Worm (Caenorhabditis elegans) whole organism, L3 larva: ENCODE results near the gene nhr-128.

Experiments
- R02D3.7 ChIP-seq: fragments of 150-350 bp; optimal IDR thresholded peaks from 2 replicates; lab custom pipeline; 2014; ENCODE audit warnings: missing biosample characterization, missing genetic modification characterization
- ZK546.5 ChIP-seq: sonication (generic microtip); optimal IDR thresholded peaks from 2 replicates; lab custom pipeline; 2017; ENCODE audit warnings: missing biosample characterization, missing genetic modification characterization
- aly-2 ChIP-seq: fragments of 150-350 bp; optimal IDR thresholded peaks from 2 replicates; lab custom pipeline; 2014; ENCODE audit warnings: missing biosample characterization, missing genetic modification characterization
- ama-1 ChIP-seq: fragments of 150-350 bp; optimal IDR thresholded peaks from 2 replicates; lab custom pipeline; 2018
- ceh-82 ChIP-seq: fragments of 150-350 bp; optimal IDR thresholded peaks from 2 replicates; lab custom pipeline; 2014; ENCODE audit warnings: missing biosample characterization, missing genetic modification characterization
- egl-27 ChIP-seq: sonication (generic microtip); optimal IDR thresholded peaks from 4 replicates; lab custom pipeline; 2017; ENCODE audit warnings: missing biosample characterization, missing genetic modification reagents, missing genetic modification characterization
- elt-1 ChIP-seq: fragments of 150-350 bp; optimal IDR thresholded peaks from 2 replicates; lab custom pipeline; 2014; ENCODE audit warnings: missing biosample characterization, missing genetic modification characterization
- elt-2 ChIP-seq: sonication (generic microtip); optimal IDR thresholded peaks from 2 replicates; lab custom pipeline; 2016; ENCODE audit warnings: missing genetic modification reagents, mild to moderate bottlenecking, missing genetic modification characterization, missing compliant biosample characterization
- elt-3 ChIP-seq, 3 experiments: fragments of 150-350 bp in 1 of 3; sonication (generic microtip) in 2 of 3; optimal IDR thresholded peaks; 2 replicates in 2 of 3; 4 replicates in 1 of 3; lab custom pipeline; 2014 to 2017; ENCODE audit warnings: missing biosample characterization in 3 of 3, missing genetic modification characterization in 3 of 3
- eor-1 ChIP-seq, 2 experiments: fragments of 150-350 bp; optimal IDR thresholded peaks; 2 replicates each; lab custom pipeline; 2014 to 2018; ENCODE audit warnings: missing biosample characterization in 2 of 2, missing genetic modification characterization in 2 of 2
- fkh-2 ChIP-seq: fragments of 150-350 bp; optimal IDR thresholded peaks from 2 replicates; lab custom pipeline; 2014; ENCODE audit warnings: missing biosample characterization, missing genetic modification reagents, missing genetic modification characterization
- fos-1 ChIP-seq: fragments of 150-350 bp; optimal IDR thresholded peaks from 2 replicates; lab custom pipeline; 2014; ENCODE audit warnings: missing biosample characterization, missing genetic modification characterization
- jun-1 ChIP-seq: fragments of 150-350 bp; optimal IDR thresholded peaks from 2 replicates; lab custom pipeline; 2014; ENCODE audit warnings: missing biosample characterization, missing genetic modification reagents, missing genetic modification characterization
- lin-15B ChIP-seq: fragments of 150-350 bp; optimal IDR thresholded peaks from 2 replicates; lab custom pipeline; 2014; ENCODE audit warnings: missing biosample characterization, missing genetic modification characterization
- lin-39 ChIP-seq: fragments of 150-350 bp; optimal IDR thresholded peaks from 2 replicates; lab custom pipeline; 2018; ENCODE audit warnings: missing biosample characterization, missing genetic modification reagents, missing genetic modification characterization
- mdl-1 ChIP-seq: fragments of 150-350 bp; optimal IDR thresholded peaks from 2 replicates; lab custom pipeline; 2014; ENCODE audit warnings: missing biosample characterization, missing genetic modification characterization
- mml-1 ChIP-seq: fragments of 150-350 bp; sonication (generic microtip); optimal IDR thresholded peaks from 3 replicates; lab custom pipeline; 2014; ENCODE audit warnings: missing biosample characterization, missing genetic modification characterization
- nfya-1 ChIP-seq: sonication (generic microtip); optimal IDR thresholded peaks from 2 replicates; lab custom pipeline; 2017; ENCODE audit warnings: missing genetic modification characterization, mild to moderate bottlenecking, missing compliant biosample characterization, antibody characterized with exemption, moderate library complexity; ENCODE audit not compliant: insufficient read depth
- nhr-23 ChIP-seq: fragments of 150-350 bp; optimal IDR thresholded peaks from 2 replicates; lab custom pipeline; 2014; ENCODE audit warnings: missing biosample characterization, missing genetic modification reagents, missing genetic modification characterization
- nhr-237 ChIP-seq: fragments of 150-350 bp; optimal IDR thresholded peaks from 2 replicates; lab custom pipeline; 2014; ENCODE audit warnings: missing biosample characterization, missing genetic modification characterization
- nhr-25 ChIP-seq: sonication (generic microtip); optimal IDR thresholded peaks from 2 replicates; lab custom pipeline; 2017; ENCODE audit warnings: missing biosample characterization, missing genetic modification characterization
- nhr-43 ChIP-seq: sonication (generic microtip); optimal IDR thresholded peaks from 2 replicates; lab custom pipeline; 2016; ENCODE audit warnings: mild to moderate bottlenecking, missing genetic modification characterization, missing compliant biosample characterization; ENCODE audit not compliant: poor library complexity, severe bottlenecking
- nhr-67 ChIP-seq: fragments of 150-350 bp; optimal IDR thresholded peaks from 2 replicates; lab custom pipeline; 2014; ENCODE audit warnings: missing biosample characterization, missing genetic modification characterization
- nhr-77 ChIP-seq: fragments of 150-350 bp; optimal IDR thresholded peaks from 2 replicates; lab custom pipeline; 2014; ENCODE audit warnings: missing biosample characterization, missing genetic modification characterization
- pha-4 ChIP-seq: fragments of 150-350 bp; optimal IDR thresholded peaks from 2 replicates; lab custom pipeline; 2014; ENCODE audit warnings: missing biosample characterization, missing genetic modification reagents, missing genetic modification characterization
- pqm-1 ChIP-seq: fragments of 150-350 bp; optimal IDR thresholded peaks from 2 replicates; lab custom pipeline; 2017; ENCODE audit warnings: missing biosample characterization, missing genetic modification characterization, inconsistent platforms
- skn-1 ChIP-seq: fragments of 150-350 bp; optimal IDR thresholded peaks from 2 replicates; lab custom pipeline; 2014; ENCODE audit warnings: missing biosample characterization, missing genetic modification characterization
- snpc-4 ChIP-seq: fragments of 150-350 bp; optimal IDR thresholded peaks from 2 replicates; lab custom pipeline; 2014; ENCODE audit warnings: missing biosample characterization, missing genetic modification characterization
- tbx-2 ChIP-seq: sonication (generic microtip); optimal IDR thresholded peaks from 2 replicates; lab custom pipeline; 2016; ENCODE audit warnings: mild to moderate bottlenecking, missing genetic modification characterization, missing compliant biosample characterization
- unc-39 ChIP-seq: sonication (generic microtip); optimal IDR thresholded peaks from 4 replicates; lab custom pipeline; 2017; ENCODE audit warnings: missing biosample characterization, missing genetic modification characterization
- unc-62 ChIP-seq: fragments of 150-350 bp; sonication (generic microtip); optimal IDR thresholded peaks from 4 replicates; lab custom pipeline; 2014; ENCODE audit warnings: missing biosample characterization, missing genetic modification reagents, missing genetic modification characterization
- ztf-4 ChIP-seq: fragments of 150-350 bp; optimal IDR thresholded peaks from 2 replicates; lab custom pipeline; 2014; ENCODE audit warnings: missing biosample characterization, missing genetic modification characterization

The nhr-128 gene

DNA sequence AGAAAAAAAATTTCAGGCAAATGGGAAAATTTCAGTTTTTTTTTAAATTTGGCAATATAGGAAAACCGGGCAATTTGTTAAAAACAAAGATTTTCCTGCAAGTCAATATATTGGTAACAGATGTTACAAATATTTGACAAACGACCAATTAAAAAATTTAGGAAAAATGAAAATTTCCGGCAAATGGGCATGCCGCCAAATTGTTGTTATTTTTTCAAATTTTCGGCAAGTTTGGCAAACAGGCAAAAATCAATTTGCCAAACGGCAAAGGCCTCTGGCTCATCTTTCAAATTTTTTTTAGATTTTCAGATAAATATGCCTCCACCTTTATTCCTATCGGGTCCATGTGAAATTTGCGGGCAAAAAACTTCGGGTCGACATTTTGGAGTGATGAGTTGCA is at the start of gene nhr-128:
TSS of gene nhr-128 (plus strand) at position 301 of the 400 bp plus-strand sequence.
- no peak for TF ChIP-seq mdl-1 (tag; lab: Kevin White, UChicago)
- TF ChIP-seq fkh-2 = no peak
- TF ChIP-seq pqm-1 (tag; lab: Kevin White, UChicago) = no peak
- no peak for TF ChIP-seq nhr-237 (tag; lab: Kevin White, UChicago)
- no peak for TF ChIP-seq egl-27 (tag; lab: Kevin White, UChicago)
- TF ChIP-seq eor-1 (tag; optimal IDR thresholded peaks at IDR 0.05; lab: Kevin White, UChicago) = no peak
- TF ChIP-seq nhr-25 = no peak
- no peak for TF ChIP-seq lin-39 (tag; lab: Kevin White, UChicago)
- TF ChIP-seq R02D3.7 = no peak
- TF ChIP-seq lin-15B (tag; lab: Kevin White, UChicago) = no peak

DNA sequence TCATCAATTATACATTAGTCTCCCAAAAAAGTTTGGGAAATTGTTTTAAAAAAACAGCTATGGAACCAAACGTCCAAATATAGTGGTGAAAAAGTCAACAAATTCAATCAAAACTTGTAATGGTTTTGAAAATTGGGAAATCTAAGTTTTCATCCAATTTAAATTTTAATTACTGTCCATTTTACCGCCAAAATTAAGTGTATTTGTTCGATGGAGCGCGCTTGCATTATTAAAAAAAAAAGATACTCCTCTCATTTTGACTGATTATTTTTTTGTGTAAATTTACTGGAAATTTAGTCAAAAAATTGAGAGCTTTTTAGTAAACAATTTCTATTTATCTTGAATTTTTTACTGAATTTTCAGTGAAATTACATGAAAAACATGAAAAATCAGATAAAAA is 47.4 kb upstream of the nhr-128 start:
- no peak for TF ChIP-seq elt-3 (tag; optimal IDR thresholded peaks at IDR 0.05; lab: Kevin White, UChicago)
- no peak for TF ChIP-seq tbx-2 (tag; lab: Kevin White, UChicago)
- no peak for TF ChIP-seq snpc-4 (tag; lab: Kevin White, UChicago)
- TF ChIP-seq pha-4 (tag; lab: Kevin White, UChicago) = no peak
- no peak for TF ChIP-seq unc-62 (GFP tag; lab: Kevin White, UChicago)
- TF ChIP-seq nhr-25 = no peak
- no peak for TF ChIP-seq elt-2 (tag; lab: Kevin White, UChicago)
- no peak for TF ChIP-seq unc-39 (tag; lab: Kevin White, UChicago)
- TF ChIP-seq ztf-4 (tag; lab: Kevin White, UChicago) = no peak
- TF ChIP-seq ceh-82 = no peak

DNA sequence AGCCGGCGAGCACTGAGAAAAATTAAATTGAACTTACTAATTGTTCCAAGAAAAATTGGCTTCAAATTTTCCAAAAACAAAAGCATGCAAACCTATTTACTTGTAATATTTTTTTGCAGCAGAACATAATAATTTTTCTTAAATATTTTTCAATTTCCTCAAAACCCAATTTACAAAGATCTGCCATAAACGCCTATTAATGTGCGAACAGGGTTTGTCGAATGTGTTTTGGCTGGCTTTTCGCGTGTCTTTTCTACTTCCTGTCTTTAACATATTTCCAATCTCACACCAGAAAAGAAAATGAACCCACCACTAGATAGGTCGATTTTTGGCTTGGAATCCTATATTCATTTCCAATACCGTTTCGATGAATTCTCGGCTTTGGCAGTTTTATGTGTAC is 46.6 kb upstream of the nhr-128 start, which contains the start of gene C45H4.18:
TSS of gene C45H4.18 (plus strand) at position 301 of the 400 bp plus-strand sequence.
- TF ChIP-seq egl-27 (tag; lab: Kevin White, UChicago) = no peak
- no peak for TF ChIP-seq elt-1 (tag; lab: Kevin White, UChicago)
- no peak for TF ChIP-seq unc-39 (tag; lab: Kevin White, UChicago)
- TF ChIP-seq fkh-2 = no peak
- TF ChIP-seq nhr-67 (tag; lab: Kevin White, UChicago) = no peak
- TF ChIP-seq nhr-237 (tag; lab: Kevin White, UChicago) = no peak
- no peak for TF ChIP-seq lin-39 (tag; lab: Kevin White, UChicago)
- TF ChIP-seq pha-4 (tag; lab: Kevin White, UChicago) = no peak
- no peak for TF ChIP-seq jun-1 (tag; lab: Kevin White, UChicago)
- no peak for TF ChIP-seq ZK546.5
- TF ChIP-seq elt-3 (tag; optimal IDR thresholded peaks at IDR 0.05; lab: Kevin White, UChicago) = no peak
- no peak for TF ChIP-seq mml-1 (tag; lab: Kevin White, UChicago)
- TF ChIP-seq mdl-1 (tag; lab: Kevin White, UChicago) = no peak
- TF ChIP-seq snpc-4 (tag; lab: Kevin White, UChicago) = no peak
- TF ChIP-seq aly-2 (tag; lab: Kevin White, UChicago) = no peak
- no peak for TF ChIP-seq elt-2 (tag; lab: Kevin White, UChicago)
- TF ChIP-seq, all 47 proteins: peak for 0

DNA sequence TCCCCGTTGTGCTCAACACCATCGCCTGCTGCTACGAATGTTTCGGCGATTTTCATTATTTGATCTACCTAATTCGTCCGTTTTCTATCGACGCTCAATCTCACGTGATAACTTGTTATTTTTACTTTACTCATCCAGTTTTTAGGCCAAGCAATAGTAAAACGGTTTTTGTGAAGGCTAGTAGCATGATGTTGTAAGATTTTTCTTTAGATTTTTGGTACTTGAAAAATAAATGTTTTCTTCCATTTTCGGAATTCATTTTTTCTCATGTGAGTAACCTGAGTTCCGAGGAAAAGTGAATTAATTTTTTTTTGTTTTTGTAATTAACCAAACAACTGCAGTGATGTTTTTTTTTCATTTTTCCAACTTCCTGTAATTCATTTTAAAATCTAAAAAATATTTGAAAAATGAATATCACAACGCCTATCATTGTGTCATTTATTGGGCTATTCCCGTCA is 44.5 kb upstream of the nhr-128 start, which contains the start of gene srbc-17:
TSS of gene srbc-17 (plus strand) at position 408 of the 458 bp plus-strand sequence.
- TF ChIP-seq pha-4 (tag; lab: Kevin White, UChicago) (no peak), fos-1 (tag; lab: Kevin White, UChicago) (no peak), nhr-77 (tag; lab: Kevin White, UChicago) (no peak), ama-1 (lab: Kevin White, UChicago) (no peak), nfya-1 (tag; lab: Kevin White, UChicago) (no peak), ztf-4 (tag; lab: Kevin White, UChicago) (no peak), aly-2 (tag; lab: Kevin White, UChicago) (no peak), nhr-23 (tag; lab: Kevin White, UChicago) (no peak)

DNA sequence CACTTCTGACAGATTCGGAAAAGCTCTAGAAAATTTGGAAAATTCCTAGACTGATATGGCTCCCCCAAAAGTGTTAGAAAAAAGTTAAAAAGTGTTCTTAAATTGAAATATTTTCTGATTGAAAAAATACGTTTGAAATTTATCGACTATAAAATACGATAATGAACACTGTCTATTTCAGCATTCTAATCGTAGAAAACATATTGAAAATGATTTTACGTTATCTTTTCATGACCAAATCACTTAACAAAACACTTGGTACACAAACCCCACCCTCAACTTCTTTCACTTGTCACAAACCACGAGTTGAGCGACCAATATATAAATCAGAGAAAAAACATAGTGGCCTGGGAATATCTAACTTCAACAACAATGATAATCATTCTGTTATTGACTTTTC is 42.6 kb upstream of the nhr-128 start, which contains the start of gene cyp-33C1:
TSS of gene cyp-33C1 (plus strand) at position 301 of the 400 bp plus-strand sequence.
- TF ChIP-seq unc-62 (GFP tag; lab: Kevin White, UChicago) = no peak
- no peak for TF ChIP-seq tbx-2 (tag; lab: Kevin White, UChicago)
- TF ChIP-seq elt-1 (tag; lab: Kevin White, UChicago) = no peak
- TF ChIP-seq nhr-43 (tag; lab: Kevin White, UChicago) = no peak
- TF ChIP-seq snpc-4 (tag; lab: Kevin White, UChicago) = no peak
- TF ChIP-seq skn-1 = no peak
- TF ChIP-seq nhr-23 (tag; lab: Kevin White, UChicago) = no peak
- TF ChIP-seq mml-1 (tag; lab: Kevin White, UChicago) = no peak
